Worm (Caenorhabditis elegans) whole organism, midembryonic: Measurements from ENCODE around the gene F58A6.9.
"Not testable (repeated sequence)": the region's sequence is repeated elsewhere in the genome, so short reads cannot be mapped to it uniquely, and the experiment has no call there.

ENCODE experiments used
- T22C8.4 ChIP-seq: fragments of 200-800 bp; sonication (Bioruptor generic); IDR thresholded peaks from 2 replicates; pipeline ENCODE4 v1.3.6; 2022; ENCODE audit warnings: missing genetic modification characterization, missing compliant biosample characterization
- cog-1 ChIP-seq: sonication (generic microtip); optimal IDR thresholded peaks from 2 replicates; lab custom pipeline; 2016; ENCODE audit warnings: missing genetic modification characterization, missing compliant biosample characterization
- flt-1 ChIP-seq: fragments of 200-800 bp; sonication (Bioruptor generic); IDR thresholded peaks from 2 replicates; pipeline ENCODE4 v1.3.6; 2022; ENCODE audit warnings: missing genetic modification characterization, missing compliant biosample characterization
- klf-2 ChIP-seq: fragments of 200-800 bp; sonication (Bioruptor generic); conservative IDR thresholded peaks from 2 replicates; pipeline ENCODE4 v1.3.6; 2022; ENCODE audit warnings: missing genetic modification reagents, missing genetic modification characterization, missing compliant biosample characterization
- med-1 ChIP-seq: sonication (generic microtip); optimal IDR thresholded peaks from 2 replicates; lab custom pipeline; 2017; ENCODE audit warnings: missing genetic modification characterization, mild to moderate bottlenecking, missing compliant biosample characterization, antibody characterized with exemption, missing genetic modification reagents; ENCODE audit not compliant: insufficient read depth
- ref-1 ChIP-seq: fragments of 200-800 bp; sonication (Bioruptor generic); conservative IDR thresholded peaks from 2 replicates; pipeline ENCODE4 v1.3.6; 2022; ENCODE audit warnings: missing genetic modification reagents, missing genetic modification characterization, missing compliant biosample characterization
- tab-1 ChIP-seq: fragments of 200-800 bp; sonication (Bioruptor generic); IDR thresholded peaks from 2 replicates; pipeline ENCODE4 v1.3.6; 2022; ENCODE audit warnings: missing genetic modification characterization, missing compliant biosample characterization
- ztf-23 ChIP-seq: fragments of 200-800 bp; sonication (Bioruptor generic); IDR thresholded peaks from 2 replicates; pipeline ENCODE4 v1.3.6; 2022; ENCODE audit warnings: missing genetic modification reagents, missing genetic modification characterization, missing compliant biosample characterization
- ztf-29 ChIP-seq: fragments of 200-800 bp; sonication (Bioruptor generic); IDR thresholded peaks from 2 replicates; pipeline ENCODE4 v1.3.6; 2022; ENCODE audit warnings: missing genetic modification reagents, missing genetic modification characterization, missing compliant biosample characterization

F58A6.9 gene

DNA sequence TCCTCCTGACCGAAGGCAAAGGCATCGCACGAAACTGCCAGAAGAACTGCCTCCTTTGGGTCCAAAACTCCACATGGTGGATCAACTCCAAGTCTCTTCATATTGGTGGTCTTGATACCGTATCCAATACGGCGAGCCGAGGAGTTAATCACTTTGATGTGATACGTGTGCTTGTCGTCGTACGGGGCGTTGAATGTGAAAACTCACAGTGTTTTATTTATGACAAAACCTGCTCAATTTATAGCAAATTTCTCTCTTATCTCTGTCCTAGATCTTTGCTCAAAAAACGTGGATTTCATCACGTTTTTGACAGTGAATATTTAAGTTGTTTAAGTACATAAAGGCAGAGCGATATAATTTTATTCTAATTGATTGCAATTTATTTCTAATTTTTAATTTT, at the start of gene F58A6.9:
TSS of gene F58A6.9 (minus strand) at position 101 of the 400 bp plus-strand sequence.
- not testable (repeated sequence) for TF ChIP-seq med-1 (GFP tag; lab: Kevin White, UChicago); flt-1 (GFP tag; lab: Robert Waterston, UW); T22C8.4 (GFP tag; lab: Robert Waterston, UW)

DNA sequence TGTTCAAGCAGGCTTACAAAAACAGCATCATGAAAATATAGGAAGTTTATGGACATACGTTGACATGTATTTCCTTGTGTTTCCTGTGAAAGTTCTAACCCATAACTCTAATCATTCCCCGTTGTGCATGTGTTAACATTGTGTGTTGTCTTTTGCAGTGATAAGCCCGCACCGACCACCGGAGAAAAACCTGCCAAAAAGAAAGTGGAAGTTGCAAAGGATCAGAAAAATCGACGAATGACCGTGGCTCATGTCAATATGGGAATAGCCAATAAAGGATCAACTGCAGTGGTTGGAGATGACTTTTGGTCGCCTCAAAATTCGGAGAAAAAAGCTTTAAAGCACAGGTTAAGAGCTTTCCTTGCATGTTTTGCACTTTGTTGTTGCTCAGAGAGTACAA, 46.6 kb upstream of the F58A6.9 start:
- TF ChIP-seq med-1 (GFP tag; lab: Kevin White, UChicago) (no peak), ztf-29 (no peak), tab-1 (GFP tag; lab: Robert Waterston, UW) (no peak), flt-1 (GFP tag; lab: Robert Waterston, UW) (no peak), klf-2 (GFP tag; lab: Robert Waterston, UW) (no peak), ztf-23 (no peak), ref-1 (GFP tag; lab: Robert Waterston, UW) (no peak), T22C8.4 (GFP tag; lab: Robert Waterston, UW) (no peak), cog-1 (tag; lab: Kevin White, UChicago) (no peak)

DNA sequence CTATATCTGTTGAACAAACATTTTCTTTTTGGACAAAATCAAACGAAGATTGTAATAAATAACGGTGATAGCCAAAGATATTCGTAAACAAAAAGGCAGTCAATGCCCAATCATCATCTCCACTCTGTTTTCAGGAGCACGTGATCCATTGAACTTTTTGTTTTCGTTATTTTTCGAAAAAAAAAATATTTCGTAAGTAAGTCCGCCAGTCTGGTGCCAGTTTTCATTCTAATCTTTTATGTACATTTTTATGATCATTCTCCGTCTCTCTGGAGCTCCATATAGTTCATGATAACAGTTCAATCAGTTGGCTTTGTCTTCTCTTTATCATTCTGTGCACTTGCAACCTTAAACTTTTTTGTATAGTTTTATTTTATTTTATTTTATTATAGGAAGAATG, 44.3 kb upstream of the F58A6.9 start, which contains the start of gene ampd-1:
TSS of gene ampd-1 (plus strand) at position 393 of the 400 bp plus-strand sequence.
- no peak for TF ChIP-seq ztf-29
- no peak for TF ChIP-seq cog-1 (tag; lab: Kevin White, UChicago)
- no peak for TF ChIP-seq ref-1 (GFP tag; lab: Robert Waterston, UW)
- no peak for TF ChIP-seq klf-2 (GFP tag; lab: Robert Waterston, UW)
- no peak for TF ChIP-seq T22C8.4 (GFP tag; lab: Robert Waterston, UW)
- no peak for TF ChIP-seq tab-1 (GFP tag; lab: Robert Waterston, UW)
- no peak for TF ChIP-seq med-1 (GFP tag; lab: Kevin White, UChicago)
- no peak for TF ChIP-seq flt-1 (GFP tag; lab: Robert Waterston, UW)
- no peak for TF ChIP-seq ztf-23

DNA sequence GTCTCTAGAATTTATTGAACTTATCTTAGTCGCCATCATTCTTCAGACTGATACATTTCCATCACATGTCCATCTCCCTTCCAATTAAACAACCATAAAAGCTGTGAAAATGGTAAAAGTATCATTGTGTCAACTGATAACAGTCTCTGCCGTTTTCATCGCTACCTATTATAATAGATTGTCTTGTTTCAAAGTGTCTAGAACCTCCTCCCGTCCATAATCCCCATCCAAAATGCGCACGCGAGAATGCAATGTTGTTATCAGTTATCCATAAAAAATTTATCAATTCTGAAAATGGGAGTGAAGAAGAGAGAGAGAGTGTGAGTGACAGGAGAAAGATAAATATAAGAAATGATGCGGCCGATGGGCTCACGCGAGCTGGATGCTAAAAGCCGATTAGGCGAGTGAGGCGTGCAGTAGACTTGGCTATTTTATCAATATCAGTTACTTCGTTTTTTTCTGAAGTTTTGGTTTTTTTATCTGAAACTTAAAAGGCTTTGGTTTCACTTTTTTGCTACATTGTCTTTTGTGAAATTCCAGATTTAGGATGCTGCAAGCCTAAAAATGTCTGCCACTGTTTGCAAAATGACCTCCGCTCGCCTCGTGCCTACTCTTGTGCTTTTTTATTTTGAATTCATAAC, 43.4 kb upstream of the F58A6.9 start:
- TF ChIP-seq ztf-23 (no peak), flt-1 (GFP tag; lab: Robert Waterston, UW) (no peak), med-1 (GFP tag; lab: Kevin White, UChicago) (no peak), tab-1 (GFP tag; lab: Robert Waterston, UW) (no peak), klf-2 (GFP tag; lab: Robert Waterston, UW) (no peak), T22C8.4 (GFP tag; lab: Robert Waterston, UW) (no peak), cog-1 (tag; lab: Kevin White, UChicago) (no peak), ztf-29 (no peak), ref-1 (GFP tag; lab: Robert Waterston, UW) (no peak)

DNA sequence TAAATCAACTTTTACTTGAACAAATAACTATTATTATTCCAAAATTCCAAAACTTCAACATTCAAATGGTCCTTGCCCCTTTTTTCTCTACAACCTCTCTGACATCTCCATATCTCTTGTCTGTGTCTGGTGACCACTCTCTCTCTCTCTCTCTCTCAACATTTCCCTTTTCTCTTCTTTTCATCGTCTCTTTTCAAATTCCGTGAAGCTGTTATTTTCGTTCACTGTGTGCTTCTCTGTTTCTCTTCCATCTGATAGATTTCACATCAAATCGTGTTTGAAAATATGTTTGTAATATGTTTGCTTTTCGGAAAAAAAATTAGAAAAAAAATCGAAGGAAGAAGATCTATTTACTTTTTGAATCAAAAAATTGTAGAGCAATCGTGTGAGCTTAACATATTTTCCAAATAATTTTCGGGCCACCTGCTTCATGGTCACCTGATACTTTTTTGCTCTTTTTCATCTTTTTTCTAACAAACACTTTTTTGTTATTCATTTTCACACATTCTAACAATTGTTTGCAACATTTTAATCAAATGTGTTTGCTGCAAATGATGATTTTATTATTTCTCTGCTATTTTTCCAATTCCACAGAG, 42.4 kb upstream of the F58A6.9 start:
- TF ChIP-seq flt-1 (GFP tag; lab: Robert Waterston, UW) (no peak), klf-2 (GFP tag; lab: Robert Waterston, UW) (no peak), ztf-23 (no peak), cog-1 (tag; lab: Kevin White, UChicago) (no peak), med-1 (GFP tag; lab: Kevin White, UChicago) (no peak), T22C8.4 (GFP tag; lab: Robert Waterston, UW) (no peak), ref-1 (GFP tag; lab: Robert Waterston, UW) (no peak), ztf-29 (no peak), tab-1 (GFP tag; lab: Robert Waterston, UW) (no peak)

DNA sequence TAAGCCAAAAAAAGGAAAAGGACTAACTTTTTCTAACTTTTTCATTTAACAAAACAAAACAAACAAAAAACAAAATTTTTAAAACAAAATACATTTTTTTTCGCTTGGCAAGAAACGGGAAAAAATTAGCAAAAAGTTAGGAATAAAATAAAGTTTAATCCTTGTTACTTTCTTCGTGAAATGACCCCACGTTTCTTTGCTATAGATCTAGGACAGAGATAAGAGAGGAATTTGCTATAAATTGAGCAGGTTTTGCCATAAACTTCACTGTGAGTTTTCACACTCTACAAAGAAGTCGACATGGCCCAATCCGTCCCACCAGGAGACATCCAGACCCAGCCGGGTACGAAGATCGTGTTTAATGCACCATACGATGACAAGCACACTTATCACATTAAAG, 40.8 kb upstream of the F58A6.9 start, which contains the start of gene msp-50:
TSS of gene msp-50 (plus strand) at position 301 of the 400 bp plus-strand sequence.
- TF ChIP-seq klf-2 (GFP tag; lab: Robert Waterston, UW) (no peak), ref-1 (GFP tag; lab: Robert Waterston, UW) (no peak), cog-1 (tag; lab: Kevin White, UChicago) (no peak), tab-1 (GFP tag; lab: Robert Waterston, UW) (no peak), ztf-23 (no peak), flt-1 (GFP tag; lab: Robert Waterston, UW) (no peak), med-1 (GFP tag; lab: Kevin White, UChicago) (no peak), ztf-29 (no peak), T22C8.4 (GFP tag; lab: Robert Waterston, UW) (no peak)

DNA sequence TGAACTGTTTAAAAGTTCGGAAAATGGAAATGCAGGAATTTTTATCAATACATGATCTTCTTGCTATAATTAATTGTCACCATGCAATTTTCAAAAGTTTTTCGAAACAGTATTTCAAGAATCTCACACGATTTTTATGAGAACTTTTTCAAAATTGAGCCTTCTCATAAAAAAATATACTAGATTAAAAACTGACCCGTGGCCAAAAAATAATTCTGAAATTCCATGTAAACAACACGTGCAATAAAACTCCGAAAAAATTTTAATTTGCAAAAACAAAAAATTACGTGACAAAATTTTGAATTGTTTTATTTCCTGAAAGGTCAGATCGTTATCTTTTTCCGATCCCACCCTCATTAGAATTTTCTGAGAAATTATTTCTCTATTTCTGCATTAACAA, 36.8 kb upstream of the F58A6.9 start, which contains the start of gene C34F11.5:
TSS of gene C34F11.5 (plus strand) at position 301 of the 400 bp plus-strand sequence.
- TF ChIP-seq tab-1 (GFP tag; lab: Robert Waterston, UW) (no peak), ref-1 (GFP tag; lab: Robert Waterston, UW) (no peak), flt-1 (GFP tag; lab: Robert Waterston, UW) (no peak), klf-2 (GFP tag; lab: Robert Waterston, UW) (no peak), cog-1 (tag; lab: Kevin White, UChicago) (no peak), ztf-29 (no peak), T22C8.4 (GFP tag; lab: Robert Waterston, UW) (no peak)

DNA sequence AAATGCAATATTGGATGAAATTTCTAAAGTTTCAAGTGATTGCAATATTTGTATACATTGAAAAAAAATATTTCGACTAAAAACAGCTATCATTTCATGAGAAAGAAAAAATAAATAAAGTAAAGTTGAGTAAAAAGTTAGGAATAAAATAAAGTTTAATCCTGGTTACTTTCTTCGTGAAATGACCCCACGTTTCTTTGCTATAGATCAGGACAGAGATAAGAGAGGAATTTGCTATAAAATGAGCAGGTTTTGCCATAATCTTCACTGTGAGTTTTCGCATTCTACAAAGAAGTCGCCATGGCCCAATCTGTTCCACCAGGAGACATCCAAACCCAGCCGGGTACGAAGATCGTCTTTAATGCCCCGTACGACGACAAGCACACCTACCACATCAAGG, 35.4 kb upstream of the F58A6.9 start, which contains the start of gene msp-49:
TSS of gene msp-49 (plus strand) at position 301 of the 400 bp plus-strand sequence.
- TF ChIP-seq T22C8.4 (GFP tag; lab: Robert Waterston, UW), result no peak
- no peak for TF ChIP-seq tab-1 (GFP tag; lab: Robert Waterston, UW)
- no peak for TF ChIP-seq flt-1 (GFP tag; lab: Robert Waterston, UW)
- TF ChIP-seq ztf-29, result no peak
- no peak for TF ChIP-seq ref-1 (GFP tag; lab: Robert Waterston, UW)
- no peak for TF ChIP-seq ztf-23
- TF ChIP-seq klf-2 (GFP tag; lab: Robert Waterston, UW), result no peak
- TF ChIP-seq med-1 (GFP tag; lab: Kevin White, UChicago), result no peak
- no peak for TF ChIP-seq cog-1 (tag; lab: Kevin White, UChicago)

DNA sequence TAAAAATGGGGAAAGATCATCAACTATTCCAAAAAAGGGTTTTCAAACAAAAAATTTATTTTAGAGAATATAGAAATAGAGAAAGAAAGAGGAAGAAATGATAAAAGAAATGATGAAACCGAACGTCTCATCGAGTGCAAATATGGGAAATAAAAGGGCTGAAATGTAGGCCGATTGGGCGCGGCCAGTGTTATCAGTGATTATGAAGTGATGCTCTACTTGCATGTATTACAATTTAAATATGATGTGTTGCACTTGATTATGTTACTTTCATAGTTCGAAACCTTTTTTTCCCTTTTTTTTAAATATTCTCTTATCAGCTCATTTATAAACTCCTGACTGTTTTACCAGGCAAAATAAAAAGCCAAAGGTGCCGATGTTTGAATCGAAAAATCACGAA, 33.1 kb upstream of the F58A6.9 start:
- TF ChIP-seq cog-1 (tag; lab: Kevin White, UChicago), result no peak
- TF ChIP-seq klf-2 (GFP tag; lab: Robert Waterston, UW), result no peak
- no peak for TF ChIP-seq med-1 (GFP tag; lab: Kevin White, UChicago)
- no peak for TF ChIP-seq ref-1 (GFP tag; lab: Robert Waterston, UW)
- TF ChIP-seq ztf-23, result no peak
- TF ChIP-seq T22C8.4 (GFP tag; lab: Robert Waterston, UW), result no peak
- TF ChIP-seq flt-1 (GFP tag; lab: Robert Waterston, UW), result no peak
- no peak for TF ChIP-seq tab-1 (GFP tag; lab: Robert Waterston, UW)
- no peak for TF ChIP-seq ztf-29
